Worm (Caenorhabditis elegans) whole organism, late embryonic: ENCODE results near the gene crls-1.

ENCODE experiments used
- ama-1 ChIP-seq: fragments of 150-350 bp; optimal IDR thresholded peaks from 2 replicates; lab custom pipeline; 2014
- ceh-19 ChIP-seq: fragments of 200-800 bp; sonication (Bioruptor generic); optimal IDR thresholded peaks from 2 replicates; lab custom pipeline; 2018; ENCODE audit warnings: mild to moderate bottlenecking, missing genetic modification characterization, missing compliant biosample characterization
- ceh-22 ChIP-seq: sonication (generic microtip); optimal IDR thresholded peaks from 2 replicates; lab custom pipeline; 2017; ENCODE audit warnings: missing biosample characterization, missing genetic modification characterization
- nfya-1 ChIP-seq: sonication (generic microtip); optimal IDR thresholded peaks from 2 replicates; lab custom pipeline; 2017; ENCODE audit warnings: missing genetic modification characterization, mild to moderate bottlenecking, missing compliant biosample characterization, antibody characterized with exemption, moderate library complexity
- nhr-11 ChIP-seq: fragments of 150-350 bp; optimal IDR thresholded peaks from 2 replicates; lab custom pipeline; 2014; ENCODE audit warnings: missing biosample characterization, missing genetic modification characterization
- rnt-1 ChIP-seq: sonication (generic microtip); optimal IDR thresholded peaks from 2 replicates; lab custom pipeline; 2016; ENCODE audit warnings: missing genetic modification characterization, missing compliant biosample characterization

- TF ChIP-seq nhr-11 = no peak
- TF ChIP-seq ama-1 = no peak
- TF ChIP-seq ceh-22 (tag; lab: Kevin White, UChicago) = no peak
- TF ChIP-seq ceh-19 (GFP tag; lab: Kevin White, UChicago) = no peak
- no peak for TF ChIP-seq rnt-1 (tag; lab: Kevin White, UChicago)
- TF ChIP-seq nfya-1 (tag; lab: Kevin White, UChicago) = no peak
These were observed 9.6 kb upstream of the crls-1 start, which contains the start of gene F23H11.7 for ce11 chrIII:919322-919721.
